Worm (Caenorhabditis elegans): ENCODE data around the gene clec-125.

Gene clec-125

ce11 chrII:3518961-3519544 lies 3.2 kb downstream of the clec-125 start, which contains the start of gene clec-126:
TSS of gene clec-126 (plus strand) at chrII:3519494.
- TF ChIP-seq ztf-4 (tag; optimal IDR thresholded peaks at IDR 0.05) (peak; percentile 49), eor-1 (tag; optimal IDR thresholded peaks at IDR 0.05) (no peak), aly-2 (tag; optimal IDR thresholded peaks at IDR 0.05) (no peak), mml-1 (tag; optimal IDR thresholded peaks at IDR 0.05) (no peak), tbx-2 (tag; optimal IDR thresholded peaks at IDR 0.05) (peak; percentile 69), nhr-12 (tag; optimal IDR thresholded peaks at IDR 0.05) (no peak), pha-4 (tag; optimal IDR thresholded peaks at IDR 0.05) (peak; percentile 59), egl-5 (tag; optimal IDR thresholded peaks at IDR 0.05) (peak; percentile 70), nhr-25 (tag; optimal IDR thresholded peaks at IDR 0.05) (peak; percentile 76), elt-2 (tag; optimal IDR thresholded peaks at IDR 0.05) (peak; percentile 78), snpc-4 (tag; optimal IDR thresholded peaks at IDR 0.05) (peak; percentile 29), nhr-28 (tag; optimal IDR thresholded peaks at IDR 0.05) (no peak), lin-39 (tag; optimal IDR thresholded peaks at IDR 0.05) (peak; percentile 76), daf-12 (tag; optimal IDR thresholded peaks at IDR 0.05) (no peak), ZK546.5 (tag; optimal IDR thresholded peaks at IDR 0.05) (no peak), nhr-11 (tag; optimal IDR thresholded peaks at IDR 0.05) (no peak), nhr-43 (tag; optimal IDR thresholded peaks at IDR 0.05; ENCODE audit: poor library complexity, severe bottlenecking) (peak; percentile 39), unc-39 (tag; optimal IDR thresholded peaks at IDR 0.05) (no peak), nhr-77 (tag; optimal IDR thresholded peaks at IDR 0.05) (no peak), mdl-1 (tag; optimal IDR thresholded peaks at IDR 0.05) (no peak), R02D3.7 (tag; optimal IDR thresholded peaks at IDR 0.05) (peak; percentile 17), ceh-16 (tag; optimal IDR thresholded peaks at IDR 0.05) (peak; percentile 61), pqm-1 (tag; optimal IDR thresholded peaks at IDR 0.05) (peak; percentile 21), elt-1 (tag; optimal IDR thresholded peaks at IDR 0.05) (no peak), fos-1 (tag; optimal IDR thresholded peaks at IDR 0.05) (no peak), skn-1 (tag; optimal IDR thresholded peaks at IDR 0.05) (peak; percentile 21), jun-1 (tag; optimal IDR thresholded peaks at IDR 0.05) (peak; percentile 58), elt-3 (tag; optimal IDR thresholded peaks at IDR 0.05) (peak in 1 of 3 experiments; percentile 10), nfya-1 (tag; optimal IDR thresholded peaks at IDR 0.05; ENCODE audit: insufficient read depth) (peak; percentile 87), unc-62 (GFP tag; optimal IDR thresholded peaks at IDR 0.05) (no peak), lsy-12 (tag; optimal IDR thresholded peaks at IDR 0.05) (peak; percentile 79), egl-27 (tag; optimal IDR thresholded peaks at IDR 0.05) (peak; percentile 72), lin-15B (tag; optimal IDR thresholded peaks at IDR 0.05) (peak; percentile 51), ceh-82 (tag; optimal IDR thresholded peaks at IDR 0.05) (peak; percentile 19), nhr-23 (tag; optimal IDR thresholded peaks at IDR 0.05) (peak; percentile 45), ama-1 (optimal IDR thresholded peaks at IDR 0.05) (peak; percentile 55), nhr-237 (tag; optimal IDR thresholded peaks at IDR 0.05) (no peak), ceh-28 (tag; optimal IDR thresholded peaks at IDR 0.05) (peak; percentile 18), hmg-11 (tag; optimal IDR thresholded peaks at IDR 0.05) (peak; percentile 71)

ce11 chrII:3520988-3521850 lies 5.4 kb downstream of the clec-125 start, which contains the start of gene W09G10.9:
TSS of gene W09G10.9 (plus strand) at chrII:3521800.
- TF ChIP-seq nhr-28 (tag; optimal IDR thresholded peaks at IDR 0.05) (no peak), mml-1 (tag; optimal IDR thresholded peaks at IDR 0.05) (no peak), nhr-43 (tag; optimal IDR thresholded peaks at IDR 0.05; ENCODE audit: poor library complexity, severe bottlenecking) (peak; percentile 38), elt-3 (tag; optimal IDR thresholded peaks at IDR 0.05) (no peak), nhr-237 (tag; optimal IDR thresholded peaks at IDR 0.05) (no peak), skn-1 (tag; optimal IDR thresholded peaks at IDR 0.05) (peak; percentile 27), snpc-4 (tag; optimal IDR thresholded peaks at IDR 0.05) (peak; percentile 25), R02D3.7 (tag; optimal IDR thresholded peaks at IDR 0.05) (no peak), pqm-1 (tag; optimal IDR thresholded peaks at IDR 0.05) (peak; percentile 8), fkh-10 (GFP tag; optimal IDR thresholded peaks at IDR 0.05) (no peak), ceh-16 (tag; optimal IDR thresholded peaks at IDR 0.05) (no peak), lin-39 (tag; optimal IDR thresholded peaks at IDR 0.05) (peak; percentile 31), ceh-9 (tag; optimal IDR thresholded peaks at IDR 0.05) (no peak), nhr-23 (tag; optimal IDR thresholded peaks at IDR 0.05) (peak; percentile 40), nhr-76 (tag; optimal IDR thresholded peaks at IDR 0.05) (no peak), ceh-82 (tag; optimal IDR thresholded peaks at IDR 0.05) (no peak), aly-2 (tag; optimal IDR thresholded peaks at IDR 0.05) (no peak), ama-1 (optimal IDR thresholded peaks at IDR 0.05) (no peak), unc-62 (GFP tag; optimal IDR thresholded peaks at IDR 0.05) (no peak), hmg-11 (tag; optimal IDR thresholded peaks at IDR 0.05) (peak; percentile 79), ztf-11 (tag; optimal IDR thresholded peaks at IDR 0.05) (no peak), pha-4 (tag; optimal IDR thresholded peaks at IDR 0.05) (peak; percentile 30), lsy-12 (tag; optimal IDR thresholded peaks at IDR 0.05) (peak; percentile 4), egl-5 (tag; optimal IDR thresholded peaks at IDR 0.05) (no peak), elt-2 (tag; optimal IDR thresholded peaks at IDR 0.05) (peak; percentile 42), tbx-2 (tag; optimal IDR thresholded peaks at IDR 0.05) (no peak), fos-1 (tag; optimal IDR thresholded peaks at IDR 0.05) (no peak), nfya-1 (tag; optimal IDR thresholded peaks at IDR 0.05; ENCODE audit: insufficient read depth) (peak; percentile 45), ceh-28 (tag; optimal IDR thresholded peaks at IDR 0.05) (no peak), nhr-25 (tag; optimal IDR thresholded peaks at IDR 0.05) (peak; percentile 3), elt-1 (tag; optimal IDR thresholded peaks at IDR 0.05) (no peak), mdl-1 (tag; optimal IDR thresholded peaks at IDR 0.05) (no peak), nhr-12 (tag; optimal IDR thresholded peaks at IDR 0.05) (no peak), lin-15B (tag; optimal IDR thresholded peaks at IDR 0.05) (peak; percentile 73)
